Fruit fly (Drosophila melanogaster): ENCODE results near the gene Cdk5alpha.

- peak; percentile 36 for TF ChIP-seq CG7101 (tag; optimal IDR thresholded peaks at IDR 0.05)
- TF ChIP-seq Clk (GFP tag; optimal IDR thresholded peaks at IDR 0.05): no peak
- peak; percentile 35 for TF ChIP-seq CG11617 (GFP tag; optimal IDR thresholded peaks at IDR 0.05)
- TF ChIP-seq Mnt (GFP tag; optimal IDR thresholded peaks at IDR 0.05): no peak
- no peak for TF ChIP-seq Hr96 (GFP tag; optimal IDR thresholded peaks at IDR 0.05)
- TF ChIP-seq pad (GFP tag; optimal IDR thresholded peaks at IDR 0.05): no peak
- TF ChIP-seq CG33017 (tag; optimal IDR thresholded peaks at IDR 0.05): no peak
- no peak for TF ChIP-seq CG14711 (tag; optimal IDR thresholded peaks at IDR 0.05)
- no peak for TF ChIP-seq CG5204 (GFP tag; optimal IDR thresholded peaks at IDR 0.05)
- TF ChIP-seq ovo (GFP tag; optimal IDR thresholded peaks at IDR 0.05): no peak
These were observed 45.8 kb upstream of the Cdk5alpha start, which contains the start of the genes CtsL4 and ClpP for dm6 chr2L:10356508-10356907.
